Worm (Caenorhabditis elegans) whole organism, L3 larva: Measurements from ENCODE around the gene F08C6.5.

ENCODE experiments used
- daf-12 ChIP-seq: fragments of 150-350 bp; optimal IDR thresholded peaks from 2 replicates; lab custom pipeline; 2014; ENCODE audit warnings: missing biosample characterization, missing genetic modification reagents, missing genetic modification characterization
- egl-27 ChIP-seq: sonication (generic microtip); optimal IDR thresholded peaks from 4 replicates; lab custom pipeline; 2017; ENCODE audit warnings: missing biosample characterization, missing genetic modification reagents, missing genetic modification characterization
- jun-1 ChIP-seq: fragments of 150-350 bp; optimal IDR thresholded peaks from 2 replicates; lab custom pipeline; 2014; ENCODE audit warnings: missing biosample characterization, missing genetic modification reagents, missing genetic modification characterization
- lin-39 ChIP-seq: fragments of 150-350 bp; optimal IDR thresholded peaks from 2 replicates; lab custom pipeline; 2018; ENCODE audit warnings: missing biosample characterization, missing genetic modification reagents, missing genetic modification characterization
- nfya-1 ChIP-seq: sonication (generic microtip); optimal IDR thresholded peaks from 2 replicates; lab custom pipeline; 2017; ENCODE audit warnings: missing genetic modification characterization, mild to moderate bottlenecking, missing compliant biosample characterization, antibody characterized with exemption, moderate library complexity; ENCODE audit not compliant: insufficient read depth
- nhr-12 ChIP-seq: fragments of 150-350 bp; optimal IDR thresholded peaks from 2 replicates; lab custom pipeline; 2014; ENCODE audit warnings: missing biosample characterization, missing genetic modification characterization
- nhr-25 ChIP-seq: sonication (generic microtip); optimal IDR thresholded peaks from 2 replicates; lab custom pipeline; 2017; ENCODE audit warnings: missing biosample characterization, missing genetic modification characterization
- nhr-77 ChIP-seq: fragments of 150-350 bp; optimal IDR thresholded peaks from 2 replicates; lab custom pipeline; 2014; ENCODE audit warnings: missing biosample characterization, missing genetic modification characterization
- snpc-4 ChIP-seq: fragments of 150-350 bp; optimal IDR thresholded peaks from 2 replicates; lab custom pipeline; 2014; ENCODE audit warnings: missing biosample characterization, missing genetic modification characterization
- tbx-2 ChIP-seq: sonication (generic microtip); optimal IDR thresholded peaks from 2 replicates; lab custom pipeline; 2016; ENCODE audit warnings: mild to moderate bottlenecking, missing genetic modification characterization, missing compliant biosample characterization

DNA sequence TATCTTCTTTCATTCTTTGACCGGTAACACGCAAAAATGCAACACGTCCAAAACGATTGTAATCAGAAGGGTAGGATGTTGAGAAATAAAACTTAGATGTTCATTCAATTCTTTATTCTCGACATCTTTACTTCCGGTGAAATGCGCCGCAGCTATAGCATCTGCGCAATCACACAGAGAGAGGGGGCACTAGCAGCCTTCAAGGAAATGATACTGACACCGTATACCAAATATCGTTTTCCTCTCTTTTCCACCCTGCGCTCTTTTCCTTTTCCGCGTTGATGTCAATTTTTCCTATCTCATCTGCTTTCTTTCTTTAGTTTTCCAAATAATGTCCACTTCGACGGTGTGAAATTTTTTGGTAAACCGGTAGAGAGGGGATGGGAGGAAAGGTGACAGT lies 31.6 kb downstream of the F08C6.5 start:
- TF ChIP-seq egl-27 (no peak), nhr-77 (tag; lab: Kevin White, UChicago) (no peak), nhr-25 (no peak), daf-12 (tag; lab: Kevin White, UChicago) (no peak), jun-1 (no peak), snpc-4 (no peak), tbx-2 (tag; lab: Kevin White, UChicago) (no peak), nfya-1 (tag; lab: Kevin White, UChicago) (no peak), lin-39 (tag; lab: Kevin White, UChicago) (no peak), nhr-12 (tag; lab: Kevin White, UChicago) (no peak)
